Worm (Caenorhabditis elegans) whole organism, midembryonic: ENCODE data around the gene let-4.

Experiments
- T22C8.4 ChIP-seq: fragments of 200-800 bp; sonication (Bioruptor generic); IDR thresholded peaks from 2 replicates; pipeline ENCODE4 v1.3.6; 2022; ENCODE audit warnings: missing genetic modification characterization, missing compliant biosample characterization
- cog-1 ChIP-seq: sonication (generic microtip); optimal IDR thresholded peaks from 2 replicates; lab custom pipeline; 2016; ENCODE audit warnings: missing genetic modification characterization, missing compliant biosample characterization
- flt-1 ChIP-seq: fragments of 200-800 bp; sonication (Bioruptor generic); IDR thresholded peaks from 2 replicates; pipeline ENCODE4 v1.3.6; 2022; ENCODE audit warnings: missing genetic modification characterization, missing compliant biosample characterization
- klf-2 ChIP-seq: fragments of 200-800 bp; sonication (Bioruptor generic); conservative IDR thresholded peaks from 2 replicates; pipeline ENCODE4 v1.3.6; 2022; ENCODE audit warnings: missing genetic modification reagents, missing genetic modification characterization, missing compliant biosample characterization
- med-1 ChIP-seq: sonication (generic microtip); optimal IDR thresholded peaks from 2 replicates; lab custom pipeline; 2017; ENCODE audit warnings: missing genetic modification characterization, mild to moderate bottlenecking, missing compliant biosample characterization, antibody characterized with exemption, missing genetic modification reagents; ENCODE audit not compliant: insufficient read depth
- ref-1 ChIP-seq: fragments of 200-800 bp; sonication (Bioruptor generic); conservative IDR thresholded peaks from 2 replicates; pipeline ENCODE4 v1.3.6; 2022; ENCODE audit warnings: missing genetic modification reagents, missing genetic modification characterization, missing compliant biosample characterization
- tab-1 ChIP-seq: fragments of 200-800 bp; sonication (Bioruptor generic); IDR thresholded peaks from 2 replicates; pipeline ENCODE4 v1.3.6; 2022; ENCODE audit warnings: missing genetic modification characterization, missing compliant biosample characterization
- ztf-23 ChIP-seq: fragments of 200-800 bp; sonication (Bioruptor generic); IDR thresholded peaks from 2 replicates; pipeline ENCODE4 v1.3.6; 2022; ENCODE audit warnings: missing genetic modification reagents, missing genetic modification characterization, missing compliant biosample characterization
- ztf-29 ChIP-seq: fragments of 200-800 bp; sonication (Bioruptor generic); IDR thresholded peaks from 2 replicates; pipeline ENCODE4 v1.3.6; 2022; ENCODE audit warnings: missing genetic modification reagents, missing genetic modification characterization, missing compliant biosample characterization

The let-4 gene

DNA sequence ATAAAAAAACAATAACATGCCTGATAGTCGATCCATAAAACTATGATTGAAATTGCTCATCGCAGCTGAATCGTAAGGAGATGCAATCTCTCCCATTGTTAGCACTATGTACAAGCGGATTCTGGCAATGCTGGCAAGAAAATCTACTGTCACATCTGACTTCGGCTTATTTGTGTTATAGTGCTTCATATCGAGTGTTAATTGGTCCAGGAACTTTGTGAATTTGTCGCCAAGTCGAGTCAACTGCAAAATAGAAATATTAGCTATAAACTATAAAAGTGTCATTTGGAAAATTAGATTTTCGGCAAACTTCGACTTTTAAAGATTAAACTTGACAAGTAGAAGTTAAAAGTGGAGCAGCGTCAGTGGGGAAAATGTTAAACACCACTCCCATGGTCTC is 6.6 kb downstream of the let-4 start:
- no peak for TF ChIP-seq ztf-23 (GFP tag; lab: Robert Waterston, UW)
- TF ChIP-seq ref-1: no peak
- TF ChIP-seq T22C8.4: no peak
- no peak for TF ChIP-seq cog-1
- no peak for TF ChIP-seq ztf-29 (GFP tag; lab: Robert Waterston, UW)
- no peak for TF ChIP-seq klf-2 (GFP tag; lab: Robert Waterston, UW)
- TF ChIP-seq flt-1 (GFP tag; lab: Robert Waterston, UW): no peak
- TF ChIP-seq med-1: no peak

- TF ChIP-seq ref-1 (no peak), tab-1 (0 out of 2 replicates have a peak, but pooled peaks have one; percentile 7), cog-1 (peak; percentile 26), flt-1 (GFP tag; lab: Robert Waterston, UW) (no peak)
Observed at ce11 chrX:14589051-14589736, 11.5 kb downstream of the let-4 start, which contains the start of the genes C44H4.4 and tap-1. C44H4.4 (minus strand) TSS chrX:14589101. tap-1 (plus strand) TSS chrX:14589624.

DNA sequence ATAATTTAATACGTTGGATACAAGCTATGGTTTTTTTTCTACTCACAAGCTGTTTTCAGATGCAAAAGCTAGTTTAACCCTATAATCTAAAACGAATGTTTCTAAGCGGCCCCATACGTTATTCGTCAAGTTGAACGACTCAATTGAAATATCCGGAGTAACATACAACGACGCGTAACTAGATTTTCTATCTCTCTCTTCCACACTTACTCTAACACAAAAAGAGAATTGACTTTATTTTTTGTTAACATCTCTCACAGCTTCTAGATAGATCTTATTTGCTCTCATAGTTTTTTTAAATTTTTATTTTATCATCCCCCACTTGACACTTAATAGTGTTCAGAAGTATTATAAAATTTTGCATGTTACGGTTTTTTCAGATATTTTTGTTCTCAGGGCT is 15.5 kb downstream of the let-4 start:
- no peak for TF ChIP-seq cog-1
- TF ChIP-seq ref-1: no peak
- TF ChIP-seq klf-2 (GFP tag; lab: Robert Waterston, UW): no peak
- no peak for TF ChIP-seq tab-1
- TF ChIP-seq flt-1 (GFP tag; lab: Robert Waterston, UW): no peak
- no peak for TF ChIP-seq ztf-23 (GFP tag; lab: Robert Waterston, UW)
- TF ChIP-seq ztf-29 (GFP tag; lab: Robert Waterston, UW): no peak
- TF ChIP-seq med-1: no peak
- no peak for TF ChIP-seq T22C8.4

DNA sequence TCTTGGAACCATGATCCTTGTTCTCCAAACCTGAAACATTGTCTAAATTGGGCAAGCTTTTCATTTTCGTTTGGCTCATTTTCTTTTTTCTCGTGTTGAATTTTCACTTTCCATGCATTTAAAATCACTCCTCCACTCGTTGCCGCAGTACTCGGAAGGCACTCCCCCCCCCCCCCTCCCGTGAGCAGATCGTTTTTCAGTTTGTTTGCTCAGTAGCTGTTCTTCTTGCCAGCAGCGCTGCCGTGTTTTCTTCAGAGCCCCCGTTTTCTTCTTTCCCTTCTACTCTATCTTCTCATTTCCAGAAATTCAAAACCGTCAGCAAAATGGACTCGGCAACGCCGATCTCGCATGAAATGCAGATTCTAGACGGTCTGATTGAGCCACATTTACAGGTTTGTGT is 17.1 kb downstream of the let-4 start, which contains the start of gene C44H4.8:
Gene C44H4.8 (plus strand): TSS at position 301 of the 400 bp plus-strand sequence.
- TF ChIP-seq tab-1: no peak
- TF ChIP-seq med-1: no peak
- TF ChIP-seq ref-1: no peak
- TF ChIP-seq ztf-29 (GFP tag; lab: Robert Waterston, UW): no peak
- no peak for TF ChIP-seq ztf-23 (GFP tag; lab: Robert Waterston, UW)
- no peak for TF ChIP-seq klf-2 (GFP tag; lab: Robert Waterston, UW)
- no peak for TF ChIP-seq flt-1 (GFP tag; lab: Robert Waterston, UW)
- no peak for TF ChIP-seq cog-1
- no peak for TF ChIP-seq T22C8.4

- TF ChIP-seq ztf-29 (GFP tag; lab: Robert Waterston, UW): no peak
- TF ChIP-seq klf-2 (GFP tag; lab: Robert Waterston, UW): no peak
- no peak for TF ChIP-seq ref-1
- no peak for TF ChIP-seq ztf-23 (GFP tag; lab: Robert Waterston, UW)
- TF ChIP-seq tab-1: no peak
- TF ChIP-seq T22C8.4: no peak
- TF ChIP-seq flt-1 (GFP tag; lab: Robert Waterston, UW): no peak
Observed at ce11 chrX:14599245-14599644, 21.5 kb downstream of the let-4 start, which contains the start of gene C44H4.6. C44H4.6 (minus strand) TSS chrX:14599345.

ce11 chrX:14602676-14603075 is 24.9 kb downstream of the let-4 start, which contains the start of gene eor-2:
eor-2 (plus strand) TSS chrX:14603017.
- TF ChIP-seq ztf-23 (GFP tag; lab: Robert Waterston, UW) (no peak), T22C8.4 (peak; percentile 79), klf-2 (GFP tag; lab: Robert Waterston, UW) (no peak), ref-1 (no peak), med-1 (no peak), flt-1 (GFP tag; lab: Robert Waterston, UW) (peak; percentile 70; the same call in 1 of the 2 replicates), tab-1 (no peak), cog-1 (peak; percentile 79), ztf-29 (GFP tag; lab: Robert Waterston, UW) (no peak)

ce11 chrX:14607770-14608169 is 30.0 kb downstream of the let-4 start:
- no peak for TF ChIP-seq cog-1
- no peak for TF ChIP-seq ztf-23 (GFP tag; lab: Robert Waterston, UW)
- TF ChIP-seq tab-1: no peak
- no peak for TF ChIP-seq klf-2 (GFP tag; lab: Robert Waterston, UW)
- no peak for TF ChIP-seq flt-1 (GFP tag; lab: Robert Waterston, UW)
- TF ChIP-seq T22C8.4: no peak
- TF ChIP-seq ref-1: no peak
- TF ChIP-seq med-1: no peak
- no peak for TF ChIP-seq ztf-29 (GFP tag; lab: Robert Waterston, UW)

DNA sequence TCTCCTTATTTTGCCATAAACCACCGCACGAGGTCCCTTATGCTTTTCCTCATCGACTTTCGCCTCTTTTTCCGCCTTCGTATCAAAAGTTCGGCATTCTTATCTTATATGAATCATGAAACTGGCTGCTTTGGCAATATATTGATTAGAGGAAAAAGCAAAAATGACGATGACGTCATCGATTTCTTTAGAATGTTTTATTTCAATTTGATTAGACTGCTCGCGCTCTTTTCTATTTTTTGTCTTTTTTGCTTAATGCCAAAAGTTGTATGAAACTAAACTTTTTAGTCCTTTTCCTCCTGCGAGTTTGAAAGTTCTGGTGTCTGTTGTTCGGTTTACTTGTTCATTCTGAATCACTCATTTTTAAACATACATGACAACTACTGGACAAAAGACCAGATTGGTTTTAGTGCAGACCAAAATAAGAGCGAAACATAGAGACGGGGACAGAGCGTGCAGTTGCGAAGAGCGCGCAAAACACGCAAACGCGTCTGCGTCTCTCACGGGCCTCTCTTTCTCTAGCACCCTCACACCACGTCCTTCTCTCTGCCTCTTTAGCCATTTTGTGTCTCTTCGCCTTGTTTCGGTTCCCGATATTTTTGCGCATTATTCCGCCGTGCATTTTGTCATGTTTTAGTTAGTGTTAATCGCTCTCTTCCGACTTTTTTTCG is 32.5 kb downstream of the let-4 start:
- TF ChIP-seq T22C8.4: 0 out of 2 replicates have a peak, but pooled peaks have one; percentile 9
- no peak for TF ChIP-seq tab-1
- peak; percentile 12; the same call in 1 of the 2 replicates for TF ChIP-seq ztf-23 (GFP tag; lab: Robert Waterston, UW)
- TF ChIP-seq med-1: no peak
- no peak for TF ChIP-seq ref-1
- no peak for TF ChIP-seq klf-2 (GFP tag; lab: Robert Waterston, UW)
- peak; percentile 54; the same call in 1 of the 2 replicates for TF ChIP-seq flt-1 (GFP tag; lab: Robert Waterston, UW)

DNA sequence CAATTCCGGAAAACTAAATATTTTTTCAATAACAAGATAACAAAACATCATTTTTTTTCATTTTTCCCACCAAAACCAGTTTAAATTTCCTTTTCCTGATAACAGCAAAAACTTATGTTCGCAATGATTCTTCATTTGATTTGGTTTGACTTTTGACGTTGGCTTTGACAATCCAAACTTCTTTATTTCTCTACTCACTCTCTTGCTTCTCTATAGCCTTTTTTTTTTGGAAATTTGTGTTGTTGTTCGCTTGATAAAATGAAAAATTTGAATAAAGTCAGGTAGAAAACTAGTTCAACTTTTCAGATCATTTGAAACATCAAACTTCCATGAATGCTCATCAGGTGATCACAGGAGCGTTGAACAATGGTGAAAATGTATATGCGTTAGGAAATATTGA is 33.3 kb downstream of the let-4 start, which contains the start of gene rbc-1:
Gene rbc-1 (plus strand): TSS at position 301 of the 400 bp plus-strand sequence.
- TF ChIP-seq ztf-23 (GFP tag; lab: Robert Waterston, UW) (no peak), flt-1 (GFP tag; lab: Robert Waterston, UW) (no peak), T22C8.4 (no peak), ref-1 (no peak), cog-1 (no peak), med-1 (no peak), klf-2 (GFP tag; lab: Robert Waterston, UW) (no peak), ztf-29 (GFP tag; lab: Robert Waterston, UW) (no peak), tab-1 (no peak)

ce11 chrX:14621207-14621606 is 43.5 kb downstream of the let-4 start:
- no peak for TF ChIP-seq klf-2 (GFP tag; lab: Robert Waterston, UW)
- TF ChIP-seq tab-1: no peak
- TF ChIP-seq cog-1: no peak
- no peak for TF ChIP-seq ztf-29 (GFP tag; lab: Robert Waterston, UW)
- TF ChIP-seq flt-1 (GFP tag; lab: Robert Waterston, UW): no peak
- no peak for TF ChIP-seq T22C8.4
- TF ChIP-seq ztf-23 (GFP tag; lab: Robert Waterston, UW): no peak
- TF ChIP-seq med-1: no peak
- no peak for TF ChIP-seq ref-1
